Worm (Caenorhabditis elegans) whole organism, early embryonic: ENCODE data around the gene C03G5.14.
"Not testable (repeated sequence)": the region's sequence is repeated elsewhere in the genome, so short reads cannot be mapped to it uniquely, and the experiment has no call there.

Experiments used
- B0310.2 ChIP-seq: sonication (generic microtip); optimal IDR thresholded peaks from 2 replicates; lab custom pipeline; 2016; ENCODE audit warnings: mild to moderate bottlenecking, missing genetic modification characterization, missing compliant biosample characterization
- F13C5.2 ChIP-seq: sonication (generic microtip); optimal IDR thresholded peaks from 2 replicates; lab custom pipeline; 2017; ENCODE audit warnings: mild to moderate bottlenecking, missing genetic modification characterization, inconsistent platforms, missing compliant biosample characterization
- aly-1 ChIP-seq: sonication (generic microtip); optimal IDR thresholded peaks from 2 replicates; lab custom pipeline; 2016; ENCODE audit warnings: missing genetic modification characterization, missing compliant biosample characterization
- ama-1 ChIP-seq: fragments of 150-350 bp; optimal IDR thresholded peaks from 2 replicates; lab custom pipeline; 2014
- ceh-13 ChIP-seq: fragments of 200-800 bp; sonication (Bioruptor generic); optimal IDR thresholded peaks from 2 replicates; lab custom pipeline; 2018; ENCODE audit warnings: mild to moderate bottlenecking, missing genetic modification characterization, missing compliant biosample characterization
- ceh-36 ChIP-seq: sonication (generic microtip); optimal IDR thresholded peaks from 2 replicates; lab custom pipeline; 2016; ENCODE audit warnings: missing genetic modification characterization, inconsistent platforms, missing compliant biosample characterization
- ets-7 ChIP-seq: sonication (generic microtip); optimal IDR thresholded peaks from 2 replicates; lab custom pipeline; 2016; ENCODE audit warnings: missing genotype, missing genetic modification characterization, missing compliant biosample characterization
- flt-1 ChIP-seq: fragments of 200-800 bp; sonication (Bioruptor generic); IDR thresholded peaks from 2 replicates; pipeline ENCODE4 v1.3.6; 2022; ENCODE audit warnings: missing genetic modification characterization, missing compliant biosample characterization
- hmbx-1 ChIP-seq: sonication (generic microtip); optimal IDR thresholded peaks from 2 replicates; lab custom pipeline; 2016; ENCODE audit warnings: mild to moderate bottlenecking, missing genetic modification characterization, missing compliant biosample characterization
- hmg-4 ChIP-seq: fragments of 200-800 bp; sonication (Bioruptor generic); optimal IDR thresholded peaks from 2 replicates; lab custom pipeline; 2018; ENCODE audit warnings: mild to moderate bottlenecking, missing genetic modification characterization, missing compliant biosample characterization
- hnd-1 ChIP-seq: sonication (generic microtip); optimal IDR thresholded peaks from 2 replicates; lab custom pipeline; 2016; ENCODE audit warnings: missing genetic modification characterization, missing compliant biosample characterization
- pes-1 ChIP-seq: fragments of 200-800 bp; sonication (Bioruptor generic); IDR thresholded peaks from 2 replicates; pipeline ENCODE4 v1.3.6; 2022; ENCODE audit warnings: missing genetic modification reagents, missing genetic modification characterization, missing compliant biosample characterization
- scrt-1 ChIP-seq: fragments of 200-800 bp; sonication (Bioruptor generic); IDR thresholded peaks from 2 replicates; pipeline ENCODE4 v1.3.6; 2022; ENCODE audit warnings: missing genetic modification characterization, missing compliant biosample characterization
- sea-1 ChIP-seq: fragments of 200-800 bp; sonication (Bioruptor generic); conservative IDR thresholded peaks from 2 replicates; pipeline ENCODE4 v1.3.6; 2022; ENCODE audit warnings: missing genetic modification characterization, missing compliant biosample characterization
- tbx-11 ChIP-seq: fragments of 200-800 bp; sonication (Bioruptor generic); IDR thresholded peaks from 2 replicates; pipeline ENCODE4 v1.3.6; 2022; ENCODE audit warnings: missing genetic modification characterization, missing compliant biosample characterization
- tbx-37 ChIP-seq: fragments of 200-800 bp; sonication (Bioruptor generic); conservative IDR thresholded peaks from 2 replicates; pipeline ENCODE4 v1.3.6; 2022; ENCODE audit warnings: missing genetic modification reagents, missing genetic modification characterization, missing compliant biosample characterization
- tra-4 ChIP-seq: sonication (generic microtip); optimal IDR thresholded peaks from 2 replicates; lab custom pipeline; 2017; ENCODE audit warnings: missing genetic modification characterization, missing compliant biosample characterization

C03G5.14 gene

DNA sequence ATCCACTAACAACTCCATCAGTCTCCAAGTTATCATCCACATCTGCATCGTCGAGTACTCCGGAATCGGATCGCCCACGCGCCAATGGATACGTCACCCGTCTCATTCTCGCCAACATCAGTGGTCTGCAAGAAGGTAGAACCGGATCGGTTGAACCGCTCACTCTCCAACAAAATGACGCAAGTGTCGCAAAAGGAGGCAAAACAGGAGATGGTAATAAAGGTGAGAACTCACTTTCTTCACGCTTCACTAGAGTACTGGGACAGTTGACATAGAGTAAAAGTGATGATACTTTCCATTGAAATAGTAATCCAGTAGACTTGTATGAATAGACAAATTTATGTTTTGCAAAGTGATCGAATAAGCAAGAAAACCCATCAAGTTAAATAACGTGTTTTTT lies 12.6 kb upstream of the C03G5.14 start:
- TF ChIP-seq hmg-4 (GFP tag; lab: Kevin White, UChicago): no peak
- no peak for TF ChIP-seq ets-7 (tag; lab: Kevin White, UChicago)
- no peak for TF ChIP-seq hnd-1 (tag; lab: Kevin White, UChicago)
- TF ChIP-seq ceh-36 (tag; lab: Kevin White, UChicago): no peak
- no peak for TF ChIP-seq F13C5.2 (tag; lab: Kevin White, UChicago)
- TF ChIP-seq tra-4: no peak
- TF ChIP-seq flt-1 (GFP tag; lab: Robert Waterston, UW): no peak
- no peak for TF ChIP-seq ama-1 (lab: Kevin White, UChicago)
- no peak for TF ChIP-seq B0310.2
- no peak for TF ChIP-seq scrt-1 (GFP tag; lab: Robert Waterston, UW)
- TF ChIP-seq tbx-37 (GFP tag; lab: Robert Waterston, UW): no peak
- no peak for TF ChIP-seq ceh-13 (GFP tag; lab: Kevin White, UChicago)
- TF ChIP-seq sea-1 (GFP tag; lab: Robert Waterston, UW): no peak
- TF ChIP-seq tbx-11: no peak
- TF ChIP-seq pes-1: no peak
- TF ChIP-seq aly-1 (tag; lab: Kevin White, UChicago): no peak

DNA sequence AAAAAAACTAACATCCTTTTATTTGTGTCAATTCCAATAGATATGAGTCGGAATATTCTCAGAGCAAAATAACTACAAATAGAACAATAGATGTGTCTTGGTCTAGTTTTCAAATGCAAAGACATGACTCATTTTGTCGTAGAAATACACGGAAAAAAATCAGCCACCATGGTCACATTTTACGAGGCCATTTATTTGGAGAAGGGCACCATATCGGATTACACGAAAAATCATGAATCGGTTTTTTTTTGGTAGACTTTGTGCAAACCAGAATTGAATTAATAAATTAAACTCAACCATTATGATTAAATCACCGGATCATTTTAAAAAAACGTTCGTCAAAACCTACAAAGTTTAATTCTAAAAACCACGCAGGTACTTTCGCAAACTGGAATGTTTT lies 1.3 kb upstream of the C03G5.14 start, which contains the start of gene H03E18.2:
Gene H03E18.2 (minus strand): TSS at position 101 of the 400 bp plus-strand sequence.
- no peak for TF ChIP-seq pes-1
- TF ChIP-seq hmg-4 (GFP tag; lab: Kevin White, UChicago): no peak
- no peak for TF ChIP-seq ets-7 (tag; lab: Kevin White, UChicago)

DNA sequence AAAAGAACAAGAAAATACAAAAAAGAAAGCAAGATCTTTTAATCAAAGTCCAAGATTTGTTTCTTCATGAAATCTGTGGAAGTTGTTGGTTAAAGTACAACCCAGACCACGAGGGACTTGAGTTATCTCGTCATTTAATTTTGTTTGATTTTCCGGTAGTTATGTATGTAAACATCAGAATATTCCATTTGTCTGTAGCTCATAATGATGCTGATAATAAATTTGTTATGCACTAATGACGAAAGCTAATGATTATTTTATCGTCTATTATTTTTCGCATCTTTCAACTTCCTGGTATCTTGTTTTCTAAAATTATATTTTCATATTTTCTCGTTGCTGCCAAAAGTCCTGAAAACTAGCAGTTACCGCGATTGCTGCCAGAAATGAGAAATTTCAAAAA lies 1.3 kb downstream of the C03G5.14 start:
- TF ChIP-seq hmg-4 (GFP tag; lab: Kevin White, UChicago) (no peak), tra-4 (no peak), B0310.2 (no peak), aly-1 (tag; lab: Kevin White, UChicago) (no peak), tbx-37 (GFP tag; lab: Robert Waterston, UW) (no peak), ama-1 (lab: Kevin White, UChicago) (no peak), ets-7 (tag; lab: Kevin White, UChicago) (no peak), hnd-1 (tag; lab: Kevin White, UChicago) (no peak), ceh-36 (tag; lab: Kevin White, UChicago) (no peak), flt-1 (GFP tag; lab: Robert Waterston, UW) (no peak), hmbx-1 (tag; lab: Kevin White, UChicago) (no peak), scrt-1 (GFP tag; lab: Robert Waterston, UW) (no peak), pes-1 (no peak), sea-1 (GFP tag; lab: Robert Waterston, UW) (no peak), F13C5.2 (tag; lab: Kevin White, UChicago) (no peak), ceh-13 (GFP tag; lab: Kevin White, UChicago) (no peak), tbx-11 (no peak)

DNA sequence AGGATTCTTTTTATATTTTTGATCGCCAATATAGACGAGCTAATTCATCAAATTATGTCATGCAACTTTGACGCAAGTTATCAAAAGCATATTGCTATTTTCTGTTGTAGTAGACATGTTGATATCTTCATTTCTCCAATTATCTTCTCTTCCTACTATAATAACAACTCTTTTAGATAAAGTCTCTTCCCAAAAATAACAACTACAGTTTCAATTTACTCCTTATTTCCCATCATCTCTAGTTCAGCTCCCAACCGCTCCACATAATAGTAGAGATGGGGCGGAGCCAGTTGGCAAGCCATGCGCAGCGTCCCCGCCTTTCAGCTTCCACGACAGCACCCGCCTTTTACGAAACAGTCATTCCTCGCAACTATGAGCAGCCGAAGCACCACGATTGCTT lies 6.2 kb downstream of the C03G5.14 start, which contains the start of gene flp-5:
Gene flp-5 (plus strand): TSS at position 301 of the 400 bp plus-strand sequence.
- no peak for TF ChIP-seq B0310.2
- no peak for TF ChIP-seq ceh-13 (GFP tag; lab: Kevin White, UChicago)
- TF ChIP-seq ceh-36 (tag; lab: Kevin White, UChicago): no peak
- no peak for TF ChIP-seq tra-4
- no peak for TF ChIP-seq ets-7 (tag; lab: Kevin White, UChicago)

DNA sequence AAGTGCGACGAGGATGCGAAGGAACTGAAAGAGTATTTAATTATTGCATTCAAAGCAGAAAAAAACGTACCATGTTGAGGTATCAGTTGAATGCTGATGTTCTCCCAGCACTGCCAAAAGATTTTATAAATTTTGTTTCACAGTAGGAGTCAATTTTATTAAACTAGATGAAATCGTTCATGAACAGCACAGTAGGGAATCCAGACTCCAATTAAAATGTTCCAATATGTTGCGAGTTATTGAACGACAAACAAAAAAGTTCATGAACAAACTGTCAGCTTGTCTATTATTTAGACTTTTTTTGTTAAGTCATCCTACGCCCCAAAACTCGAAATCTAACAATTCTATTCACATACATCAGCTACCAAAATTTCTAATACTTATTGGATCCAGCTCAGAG lies 13.3 kb downstream of the C03G5.14 start, which contains the start of gene nspc-1:
Gene nspc-1 (minus strand): TSS at position 101 of the 400 bp plus-strand sequence.
- not testable (repeated sequence) for TF ChIP-seq pes-1; hmg-4 (GFP tag; lab: Kevin White, UChicago); ets-7 (tag; lab: Kevin White, UChicago)

DNA sequence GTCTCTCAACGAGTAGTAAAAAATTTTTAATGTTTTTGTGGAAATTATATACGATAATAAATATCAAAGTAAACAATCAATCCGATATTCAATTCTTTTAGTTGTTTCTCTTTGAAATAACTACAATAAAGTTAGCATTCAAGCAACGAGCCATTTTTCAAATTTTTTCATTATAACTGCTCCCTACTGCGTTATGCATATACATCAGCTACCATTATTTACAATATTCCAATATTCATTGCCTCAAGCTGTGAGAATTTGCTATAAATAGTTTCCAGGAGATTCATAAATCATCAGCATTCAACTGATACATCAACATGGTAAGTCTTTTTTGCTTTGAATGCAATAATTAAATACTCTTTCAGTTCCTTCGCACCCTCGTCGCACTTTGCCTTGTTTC lies 15.1 kb downstream of the C03G5.14 start, which contains the start of gene nspc-3:
Gene nspc-3 (plus strand): TSS at position 301 of the 400 bp plus-strand sequence.
- TF ChIP-seq ceh-36 (tag; lab: Kevin White, UChicago) (no peak), ama-1 (lab: Kevin White, UChicago) (no peak), tbx-11 (no peak), sea-1 (GFP tag; lab: Robert Waterston, UW) (no peak), ceh-13 (GFP tag; lab: Kevin White, UChicago) (no peak), B0310.2 (no peak), hmbx-1 (tag; lab: Kevin White, UChicago) (no peak), ets-7 (tag; lab: Kevin White, UChicago) (no peak), pes-1 (no peak), scrt-1 (GFP tag; lab: Robert Waterston, UW) (no peak), F13C5.2 (tag; lab: Kevin White, UChicago) (no peak)

DNA sequence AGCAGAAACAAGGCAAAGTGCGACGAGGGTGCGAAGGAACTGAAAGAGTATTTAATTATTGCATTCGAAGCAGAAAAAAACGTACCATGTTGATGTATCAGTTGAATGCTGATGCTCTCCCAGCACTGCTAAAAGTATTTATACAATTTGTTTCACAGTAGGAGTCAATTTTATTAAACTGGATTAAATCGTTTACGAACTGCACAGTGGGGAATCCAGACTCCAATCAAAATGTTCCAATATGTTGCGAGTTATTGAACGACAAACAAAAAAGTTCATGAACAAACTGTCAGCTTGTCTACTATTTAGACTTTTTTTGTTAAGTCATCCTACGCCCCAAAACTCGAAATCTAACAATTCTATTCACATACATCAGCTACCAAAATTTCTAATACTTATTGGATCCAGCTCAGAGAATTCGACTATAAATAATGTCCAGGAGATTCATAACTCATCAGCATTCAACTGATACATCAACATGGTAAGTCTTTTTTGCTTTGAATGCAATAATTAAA lies 16.6 kb downstream of the C03G5.14 start, which contains the start of the genes nspc-4 and nspc-5:
Gene nspc-4 (minus strand): TSS at position 101 of the 515 bp plus-strand sequence.
Gene nspc-5 (plus strand): TSS at position 465 of the 515 bp plus-strand sequence.
- TF ChIP-seq tbx-11; aly-1 (tag; lab: Kevin White, UChicago); hmbx-1 (tag; lab: Kevin White, UChicago): not testable (repeated sequence)

DNA sequence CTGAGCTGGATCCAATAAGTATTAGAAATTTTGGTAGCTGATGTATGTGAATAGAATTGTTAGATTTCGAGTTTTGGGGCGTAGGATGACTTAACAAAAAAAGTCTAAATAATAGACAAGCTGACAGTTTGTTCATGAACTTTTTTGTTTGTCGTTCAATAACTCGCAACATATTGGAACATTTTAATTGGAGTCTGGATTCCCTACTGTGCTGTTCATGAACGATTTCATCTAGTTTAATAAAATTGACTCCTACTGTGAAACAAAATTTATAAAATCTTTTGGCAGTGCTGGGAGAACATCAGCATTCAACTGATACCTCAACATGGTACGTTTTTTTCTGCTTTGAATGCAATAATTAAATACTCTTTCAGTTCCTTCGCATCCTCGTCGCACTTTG lies 19.8 kb downstream of the C03G5.14 start, which contains the start of gene nspc-7:
Gene nspc-7 (plus strand): TSS at position 301 of the 400 bp plus-strand sequence.
- TF ChIP-seq tbx-37 (GFP tag; lab: Robert Waterston, UW); B0310.2; scrt-1 (GFP tag; lab: Robert Waterston, UW): not testable (repeated sequence)
